Worm (Caenorhabditis elegans) whole organism, L4 larva: ENCODE results near the gene odd-1.

Source experiments
- F10B5.3 ChIP-seq: sonication (generic microtip); optimal IDR thresholded peaks from 2 replicates; lab custom pipeline; 2016; ENCODE audit warnings: mild to moderate bottlenecking, missing genetic modification characterization, missing compliant biosample characterization
- F37D6.2 ChIP-seq: sonication (generic microtip); optimal IDR thresholded peaks from 2 replicates; lab custom pipeline; 2016; ENCODE audit warnings: mild to moderate bottlenecking, missing genetic modification characterization, missing compliant biosample characterization
- F49E8.2 ChIP-seq: sonication (generic microtip); optimal IDR thresholded peaks from 2 replicates; lab custom pipeline; 2016; ENCODE audit warnings: missing compliant biosample characterization, mild to moderate bottlenecking, missing genetic modification characterization, borderline replicate concordance
- T26A8.4 ChIP-seq: fragments of 200-800 bp; sonication (Bioruptor generic); IDR thresholded peaks from 2 replicates; pipeline ENCODE4 v1.3.6; 2022; ENCODE audit warnings: missing genetic modification characterization, missing compliant biosample characterization
- Y105C5A.15 ChIP-seq: fragments of 200-800 bp; sonication (Bioruptor generic); IDR thresholded peaks from 2 replicates; pipeline ENCODE4 v1.3.6; 2022; ENCODE audit warnings: missing genetic modification characterization, missing compliant biosample characterization
- Y48G9A.11 ChIP-seq: fragments of 200-800 bp; sonication (Bioruptor generic); IDR thresholded peaks from 2 replicates; pipeline ENCODE4 v1.3.6; 2022; ENCODE audit warnings: missing genetic modification reagents, missing genetic modification characterization, missing compliant biosample characterization
- aha-1 ChIP-seq: fragments of 150-350 bp; peaks from one replicate; lab custom pipeline; 2014; ENCODE audit warnings: missing biosample characterization, missing genetic modification characterization
- aly-2 ChIP-seq: sonication (generic microtip); optimal IDR thresholded peaks from 2 replicates; lab custom pipeline; 2018; ENCODE audit warnings: missing biosample characterization, missing genetic modification characterization
- arid-1 ChIP-seq: fragments of 200-800 bp; sonication (Bioruptor generic); conservative IDR thresholded peaks from 2 replicates; pipeline ENCODE4 v1.3.6; 2022; ENCODE audit warnings: missing genetic modification reagents, missing genetic modification characterization, missing compliant biosample characterization
- ceh-28 ChIP-seq: fragments of 150-350 bp; optimal IDR thresholded peaks from 2 replicates; lab custom pipeline; 2014; ENCODE audit warnings: missing biosample characterization, missing genetic modification reagents, missing genetic modification characterization
- ces-1 ChIP-seq: fragments of 150-350 bp; sonication (generic microtip); optimal IDR thresholded peaks from 4 replicates; lab custom pipeline; 2014; ENCODE audit warnings: missing biosample characterization, missing genetic modification reagents, missing genetic modification characterization
- ctbp-1 ChIP-seq: fragments of 200-800 bp; sonication (Bioruptor generic); IDR thresholded peaks from 2 replicates; pipeline ENCODE4 v1.3.6; 2022; ENCODE audit warnings: missing genetic modification reagents, missing genetic modification characterization, missing compliant biosample characterization
- daf-16 ChIP-seq, 3 experiments: sonication (generic microtip); optimal IDR thresholded peaks; 2 replicates each; lab custom pipeline; 2016 to 2017; ENCODE audit warnings: missing genetic modification characterization in 3 of 3, missing genetic modification reagents in 3 of 3, mild to moderate bottlenecking in 2 of 3, missing compliant biosample characterization in 2 of 3, missing biosample characterization in 1 of 3, moderate library complexity in 1 of 3
- daf-19 ChIP-seq: fragments of 200-800 bp; sonication (Bioruptor generic); conservative IDR thresholded peaks from 2 replicates; pipeline ENCODE4 v1.3.6; 2022; ENCODE audit warnings: missing genetic modification characterization, missing compliant biosample characterization
- dmd-6 ChIP-seq: fragments of 200-800 bp; sonication (Bioruptor generic); IDR thresholded peaks from 2 replicates; pipeline ENCODE4 v1.3.6; 2022; ENCODE audit warnings: missing genetic modification reagents, missing genetic modification characterization, missing compliant biosample characterization
- dmd-8 ChIP-seq: fragments of 200-800 bp; sonication (Bioruptor generic); IDR thresholded peaks from 2 replicates; pipeline ENCODE4 v1.3.6; 2022; ENCODE audit warnings: missing genetic modification characterization, missing compliant biosample characterization
- egl-27 ChIP-seq: sonication (generic microtip); optimal IDR thresholded peaks from 3 replicates; lab custom pipeline; 2017; ENCODE audit warnings: missing biosample characterization, missing genetic modification reagents, missing genetic modification characterization
- fos-1 ChIP-seq: fragments of 150-350 bp; optimal IDR thresholded peaks from 2 replicates; lab custom pipeline; 2014; ENCODE audit warnings: missing biosample characterization, missing genetic modification characterization
- hif-1 ChIP-seq, 2 experiments: sonication (generic microtip); optimal IDR thresholded peaks; 2 replicates each; lab custom pipeline; 2016 to 2017; ENCODE audit warnings: missing compliant biosample characterization in 2 of 2, missing genetic modification characterization in 2 of 2, missing genetic modification reagents in 2 of 2, missing genotype in 2 of 2, mild to moderate bottlenecking in 1 of 2
- hmg-1.1 ChIP-seq: fragments of 200-800 bp; sonication (Bioruptor generic); IDR thresholded peaks from 2 replicates; pipeline ENCODE4 v1.3.6; 2022; ENCODE audit warnings: missing genetic modification reagents, missing genetic modification characterization, missing compliant biosample characterization
- jun-1 ChIP-seq: fragments of 150-350 bp; optimal IDR thresholded peaks from 2 replicates; lab custom pipeline; 2014; ENCODE audit warnings: missing biosample characterization, missing genetic modification reagents, missing genetic modification characterization
- lim-7 ChIP-seq: fragments of 200-800 bp; sonication (Bioruptor generic); IDR thresholded peaks from 2 replicates; pipeline ENCODE4 v1.3.6; 2022; ENCODE audit warnings: missing genetic modification characterization, missing compliant biosample characterization
- lin-13 ChIP-seq: fragments of 150-350 bp; optimal IDR thresholded peaks from 2 replicates; lab custom pipeline; 2014; ENCODE audit warnings: missing biosample characterization, missing genetic modification reagents, missing genetic modification characterization
- lin-38 ChIP-seq: fragments of 200-800 bp; sonication (Bioruptor generic); IDR thresholded peaks from 2 replicates; pipeline ENCODE4 v1.3.6; 2022; ENCODE audit warnings: missing genetic modification reagents, missing genetic modification characterization, missing compliant biosample characterization
- lir-3 ChIP-seq: sonication (generic microtip); optimal IDR thresholded peaks from 2 replicates; lab custom pipeline; 2016; ENCODE audit warnings: mild to moderate bottlenecking, missing genetic modification characterization, missing compliant biosample characterization
- lsy-2 ChIP-seq, 2 experiments: fragments of 150-350 bp in 1 of 2; sonication (generic microtip) in 1 of 2; optimal IDR thresholded peaks; 2 replicates each; lab custom pipeline; 2014 to 2017; ENCODE audit warnings: missing biosample characterization in 2 of 2, missing genetic modification characterization in 2 of 2
- mep-1 ChIP-seq: fragments of 150-350 bp; sonication (generic microtip); optimal IDR thresholded peaks from 3 replicates; lab custom pipeline; 2014; ENCODE audit warnings: missing biosample characterization, missing genetic modification characterization
- mxl-2 ChIP-seq: fragments of 200-800 bp; sonication (Bioruptor generic); conservative IDR thresholded peaks from 2 replicates; pipeline ENCODE4 v1.3.6; 2022; ENCODE audit warnings: missing genetic modification reagents, missing genetic modification characterization, missing compliant biosample characterization
- nhr-10 ChIP-seq: fragments of 150-350 bp; optimal IDR thresholded peaks from 2 replicates; lab custom pipeline; 2014; ENCODE audit warnings: missing biosample characterization, missing genetic modification characterization
- nhr-102 ChIP-seq: sonication (generic microtip); optimal IDR thresholded peaks from 2 replicates; lab custom pipeline; 2016; ENCODE audit warnings: mild to moderate bottlenecking, missing genetic modification characterization, moderate library complexity, missing compliant biosample characterization
- nhr-237 ChIP-seq: sonication (generic microtip); optimal IDR thresholded peaks from 2 replicates; lab custom pipeline; 2017; ENCODE audit warnings: missing biosample characterization, missing genetic modification characterization
- nhr-76 ChIP-seq: fragments of 150-350 bp; optimal IDR thresholded peaks from 2 replicates; lab custom pipeline; 2014; ENCODE audit warnings: missing biosample characterization, missing genetic modification characterization
- pqm-1 ChIP-seq: sonication (generic microtip); optimal IDR thresholded peaks from 2 replicates; lab custom pipeline; 2017; ENCODE audit warnings: missing biosample characterization, missing genetic modification characterization
- rbr-2 ChIP-seq: sonication (generic microtip); optimal IDR thresholded peaks from 2 replicates; lab custom pipeline; 2016; ENCODE audit warnings: missing genotype, missing genetic modification characterization, missing compliant biosample characterization
- saeg-2 ChIP-seq: fragments of 200-800 bp; sonication (Bioruptor generic); IDR thresholded peaks from 2 replicates; pipeline ENCODE4 v1.3.6; 2022; ENCODE audit warnings: missing genetic modification reagents, missing genetic modification characterization, missing compliant biosample characterization
- set-16 ChIP-seq: fragments of 200-800 bp; sonication (Bioruptor generic); IDR thresholded peaks from 2 replicates; pipeline ENCODE4 v1.3.6; 2022; ENCODE audit warnings: missing genetic modification reagents, missing genetic modification characterization, missing compliant biosample characterization
- skn-1 ChIP-seq: fragments of 150-350 bp; optimal IDR thresholded peaks from 2 replicates; lab custom pipeline; 2014; ENCODE audit warnings: missing biosample characterization, missing genetic modification characterization
- snpc-1.2 ChIP-seq: fragments of 200-800 bp; sonication (Bioruptor generic); IDR thresholded peaks from 2 replicates; pipeline ENCODE4 v1.3.6; 2022; ENCODE audit warnings: missing genetic modification reagents, missing genetic modification characterization, missing compliant biosample characterization
- snpc-4 ChIP-seq: fragments of 150-350 bp; optimal IDR thresholded peaks from 2 replicates; lab custom pipeline; 2014; ENCODE audit warnings: missing biosample characterization, missing genetic modification characterization
- spr-3 ChIP-seq: fragments of 200-800 bp; sonication (Bioruptor generic); optimal IDR thresholded peaks from 2 replicates; lab custom pipeline; 2018; ENCODE audit warnings: mild to moderate bottlenecking, missing genetic modification characterization, missing compliant biosample characterization
- tag-97 ChIP-seq: fragments of 200-800 bp; sonication (Bioruptor generic); IDR thresholded peaks from 2 replicates; pipeline ENCODE4 v1.3.6; 2022; ENCODE audit warnings: missing genetic modification characterization, missing compliant biosample characterization
- unc-130 ChIP-seq: sonication (generic microtip); optimal IDR thresholded peaks from 2 replicates; lab custom pipeline; 2016; ENCODE audit warnings: missing genetic modification reagents, missing genetic modification characterization, missing compliant biosample characterization
- unc-39 ChIP-seq: sonication (generic microtip); optimal IDR thresholded peaks from 2 replicates; lab custom pipeline; 2017; ENCODE audit warnings: missing biosample characterization, missing genetic modification characterization
- vab-7 ChIP-seq: fragments of 200-800 bp; sonication (Bioruptor generic); IDR thresholded peaks from 2 replicates; pipeline ENCODE4 v1.3.6; 2022; ENCODE audit warnings: missing genetic modification reagents, missing genetic modification characterization, missing compliant biosample characterization
- zag-1 ChIP-seq: fragments of 150-350 bp; optimal IDR thresholded peaks from 2 replicates; lab custom pipeline; 2014; ENCODE audit warnings: missing biosample characterization, missing genetic modification characterization
- zfp-2 ChIP-seq: sonication (generic microtip); optimal IDR thresholded peaks from 2 replicates; lab custom pipeline; 2016; ENCODE audit warnings: mild to moderate bottlenecking, missing genetic modification characterization, missing compliant biosample characterization
- zfp-3 ChIP-seq: fragments of 200-800 bp; sonication (Bioruptor generic); conservative IDR thresholded peaks from 2 replicates; pipeline ENCODE4 v1.3.6; 2022; ENCODE audit warnings: missing genetic modification reagents, missing genetic modification characterization, missing compliant biosample characterization
- ztf-7 ChIP-seq: fragments of 150-350 bp; optimal IDR thresholded peaks from 2 replicates; lab custom pipeline; 2014; ENCODE audit warnings: missing biosample characterization, missing genetic modification characterization

The odd-1 gene

ce11 chrIII:7101814-7102477, 6.2 kb upstream of the odd-1 start (continued):
- TF ChIP-seq nhr-10: no peak
- TF ChIP-seq hif-1 (tag; optimal IDR thresholded peaks at IDR 0.05; lab: Kevin White, UChicago): no peak
- TF ChIP-seq snpc-4 (tag; lab: Kevin White, UChicago): no peak
- no peak for TF ChIP-seq ces-1 (GFP tag; lab: Kevin White, UChicago)
- TF ChIP-seq nhr-102 (tag; lab: Kevin White, UChicago): no peak
- TF ChIP-seq lim-7 (GFP tag; lab: Robert Waterston, UW): 0 out of 2 replicates have a peak, but pooled peaks have one; percentile 43
- no peak for TF ChIP-seq zag-1 (tag; lab: Kevin White, UChicago)
- TF ChIP-seq mxl-2 (GFP tag; lab: Robert Waterston, UW): no peak
- no peak for TF ChIP-seq set-16 (GFP tag; lab: Robert Waterston, UW)
- TF ChIP-seq F37D6.2: no peak
- no peak for TF ChIP-seq F10B5.3 (tag; lab: Kevin White, UChicago)
- TF ChIP-seq daf-19: no peak
- no peak for TF ChIP-seq vab-7 (GFP tag; lab: Robert Waterston, UW)
- TF ChIP-seq lin-13: no peak
- TF ChIP-seq nhr-237 (tag; lab: Kevin White, UChicago): no peak
- TF ChIP-seq rbr-2 (tag; lab: Kevin White, UChicago): no peak
- 0 out of 2 replicates have a peak, but pooled peaks have one; percentile 20 for TF ChIP-seq arid-1 (GFP tag; lab: Robert Waterston, UW)
- TF ChIP-seq fos-1 (tag; lab: Kevin White, UChicago): no peak
- no peak for TF ChIP-seq jun-1 (tag; lab: Kevin White, UChicago)
- 0 out of 2 replicates have a peak, but pooled peaks have one; percentile 9 for TF ChIP-seq Y105C5A.15 (GFP tag; lab: Robert Waterston, UW)
- TF ChIP-seq dmd-8 (GFP tag; lab: Robert Waterston, UW): no peak

ce11 chrIII:7103940-7104440, 4.1 kb upstream of the odd-1 start, which contains the start of gene cpg-2:
Gene cpg-2 (minus strand): TSS chrIII:7103990.
- TF ChIP-seq snpc-1.2 (peak; percentile 39; the same call in 1 of the 2 replicates), unc-39 (tag; lab: Kevin White, UChicago) (no peak), lin-38 (GFP tag; lab: Robert Waterston, UW) (peak; percentile 90), unc-130 (GFP tag; lab: Kevin White, UChicago) (peak; percentile 96), tag-97 (GFP tag; lab: Robert Waterston, UW) (no peak), F49E8.2 (tag; lab: Kevin White, UChicago) (peak; percentile 82), Y48G9A.11 (peak; percentile 86)

ce11 chrIII:7106854-7107253, 1.3 kb upstream of the odd-1 start:
- no peak for TF ChIP-seq egl-27 (tag; lab: Kevin White, UChicago)
- no peak for TF ChIP-seq nhr-76
- TF ChIP-seq ceh-28: no peak
- no peak for TF ChIP-seq saeg-2 (GFP tag; lab: Robert Waterston, UW)
- no peak for TF ChIP-seq lin-38 (GFP tag; lab: Robert Waterston, UW)
- no peak for TF ChIP-seq daf-16 (GFP tag; optimal IDR thresholded peaks at IDR 0.05; lab: Kevin White, UChicago)
- peak; percentile 85 for TF ChIP-seq daf-16 (tag; optimal IDR thresholded peaks at IDR 0.05; lab: Kevin White, UChicago)
- no peak for TF ChIP-seq zfp-2 (tag; lab: Kevin White, UChicago)
- TF ChIP-seq aha-1 (tag; lab: Kevin White, UChicago): no peak
- no peak for TF ChIP-seq hmg-1.1 (GFP tag; lab: Robert Waterston, UW)
- no peak for TF ChIP-seq lir-3 (tag; lab: Kevin White, UChicago)
- no peak for TF ChIP-seq fos-1 (tag; lab: Kevin White, UChicago)
- TF ChIP-seq ces-1 (GFP tag; lab: Kevin White, UChicago): no peak
- no peak for TF ChIP-seq lsy-2 (tag; optimal IDR thresholded peaks at IDR 0.05; lab: Kevin White, UChicago)
- TF ChIP-seq T26A8.4 (GFP tag; lab: Robert Waterston, UW): no peak
- no peak for TF ChIP-seq spr-3 (GFP tag; lab: Kevin White, UChicago)
- TF ChIP-seq zfp-3 (GFP tag; lab: Robert Waterston, UW): no peak
- peak; percentile 62 for TF ChIP-seq pqm-1 (tag; lab: Kevin White, UChicago)
- no peak for TF ChIP-seq skn-1 (tag; lab: Kevin White, UChicago)
- no peak for TF ChIP-seq mep-1 (tag; lab: Kevin White, UChicago)
- no peak for TF ChIP-seq aly-2 (tag; lab: Kevin White, UChicago)
- no peak for TF ChIP-seq ctbp-1 (GFP tag; lab: Robert Waterston, UW)
- no peak for TF ChIP-seq ztf-7
- TF ChIP-seq dmd-6 (GFP tag; lab: Robert Waterston, UW): peak; percentile 14; the same call in 1 of the 2 replicates
